Worm (Caenorhabditis elegans) whole organism, early embryonic: Measurements from ENCODE around the gene C06B8.2.

Experiments used
- B0310.2 ChIP-seq: sonication (generic microtip); optimal IDR thresholded peaks from 2 replicates; lab custom pipeline; 2016; ENCODE audit warnings: mild to moderate bottlenecking, missing genetic modification characterization, missing compliant biosample characterization
- F13C5.2 ChIP-seq: sonication (generic microtip); optimal IDR thresholded peaks from 2 replicates; lab custom pipeline; 2017; ENCODE audit warnings: mild to moderate bottlenecking, missing genetic modification characterization, inconsistent platforms, missing compliant biosample characterization
- ama-1 ChIP-seq: fragments of 150-350 bp; optimal IDR thresholded peaks from 2 replicates; lab custom pipeline; 2014
- scrt-1 ChIP-seq: fragments of 200-800 bp; sonication (Bioruptor generic); IDR thresholded peaks from 2 replicates; pipeline ENCODE4 v1.3.6; 2022; ENCODE audit warnings: missing genetic modification characterization, missing compliant biosample characterization
- sea-1 ChIP-seq: fragments of 200-800 bp; sonication (Bioruptor generic); conservative IDR thresholded peaks from 2 replicates; pipeline ENCODE4 v1.3.6; 2022; ENCODE audit warnings: missing genetic modification characterization, missing compliant biosample characterization
- tbx-11 ChIP-seq: fragments of 200-800 bp; sonication (Bioruptor generic); IDR thresholded peaks from 2 replicates; pipeline ENCODE4 v1.3.6; 2022; ENCODE audit warnings: missing genetic modification characterization, missing compliant biosample characterization

DNA sequence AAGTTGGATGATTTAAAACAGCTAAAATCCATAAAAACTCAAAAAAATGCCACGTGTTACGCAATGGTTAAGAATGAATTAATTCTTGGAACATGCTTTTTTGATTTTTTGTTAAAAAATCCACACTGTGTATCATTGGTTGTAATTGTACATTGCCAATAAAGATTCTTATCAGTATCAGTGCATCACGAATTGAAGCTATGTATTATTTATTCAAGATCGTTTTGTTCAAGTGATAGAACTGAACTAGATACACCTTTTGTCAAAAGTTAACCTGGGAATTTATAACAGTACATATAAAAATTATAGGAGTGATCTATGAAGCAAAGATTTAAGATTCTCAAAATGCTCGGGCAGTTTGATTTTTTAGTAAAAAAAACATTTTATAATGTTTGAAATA is 43.9 kb downstream of the C06B8.2 start:
- TF ChIP-seq F13C5.2 (tag; lab: Kevin White, UChicago) (no peak), ama-1 (lab: Kevin White, UChicago) (no peak), sea-1 (GFP tag; lab: Robert Waterston, UW) (no peak), B0310.2 (no peak), tbx-11 (no peak), scrt-1 (GFP tag; lab: Robert Waterston, UW) (no peak)
